Worm (Caenorhabditis elegans): ENCODE results near the gene metl-6.

DNA sequence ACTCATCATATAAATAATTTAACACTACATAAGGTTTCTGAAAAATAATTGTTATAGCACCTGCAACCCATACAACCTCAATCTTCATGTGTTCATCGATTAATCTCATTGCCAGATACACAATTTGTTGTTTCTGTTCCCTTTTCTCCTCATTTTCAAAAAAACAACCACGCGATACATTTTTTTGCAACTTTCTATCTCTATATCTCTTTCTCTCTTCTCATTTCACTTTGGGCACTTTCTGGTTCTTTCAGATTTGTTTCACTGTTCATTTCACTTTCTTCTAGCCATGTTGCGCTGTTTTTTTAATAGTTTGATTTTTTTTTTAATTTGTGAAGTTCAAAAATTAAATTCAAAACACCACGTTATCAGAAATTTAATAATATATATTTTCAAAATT is 37.7 kb upstream of the metl-6 start:
- TF ChIP-seq mdl-1 (tag; optimal IDR thresholded peaks at IDR 0.05) (no peak), nhr-237 (tag; optimal IDR thresholded peaks at IDR 0.05) (no peak)
